Worm (Caenorhabditis elegans): ENCODE measurements around the gene K10H10.10.

DNA sequence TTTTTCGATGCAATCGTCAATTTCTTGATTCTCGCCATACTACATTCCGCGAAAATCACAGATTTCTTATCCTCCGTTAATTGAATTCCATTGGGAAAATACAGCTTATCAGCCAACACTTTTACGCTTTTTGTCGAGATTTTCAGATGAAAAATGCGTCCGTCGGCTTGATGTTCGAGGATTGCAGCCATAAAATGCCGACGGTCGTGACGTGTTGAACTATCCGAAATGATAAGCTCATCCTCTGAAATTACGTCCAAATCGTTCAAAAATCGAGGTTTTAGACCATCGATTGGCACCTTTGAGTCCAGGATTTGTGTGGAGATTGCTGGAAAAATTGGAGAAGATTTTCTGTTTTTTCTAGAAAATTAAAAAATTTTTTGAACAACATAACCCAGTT, 19.5 kb downstream of the K10H10.10 start:
- TF ChIP-seq flt-1 (GFP tag; IDR thresholded peaks at IDR 0.05) (no peak), tab-1 (GFP tag; IDR thresholded peaks at IDR 0.05) (no peak), cog-1 (tag; optimal IDR thresholded peaks at IDR 0.05) (no peak), T22C8.4 (GFP tag; IDR thresholded peaks at IDR 0.05) (no peak)
